Worm (Caenorhabditis elegans): ENCODE results near the gene R166.3.

R166.3 gene

DNA sequence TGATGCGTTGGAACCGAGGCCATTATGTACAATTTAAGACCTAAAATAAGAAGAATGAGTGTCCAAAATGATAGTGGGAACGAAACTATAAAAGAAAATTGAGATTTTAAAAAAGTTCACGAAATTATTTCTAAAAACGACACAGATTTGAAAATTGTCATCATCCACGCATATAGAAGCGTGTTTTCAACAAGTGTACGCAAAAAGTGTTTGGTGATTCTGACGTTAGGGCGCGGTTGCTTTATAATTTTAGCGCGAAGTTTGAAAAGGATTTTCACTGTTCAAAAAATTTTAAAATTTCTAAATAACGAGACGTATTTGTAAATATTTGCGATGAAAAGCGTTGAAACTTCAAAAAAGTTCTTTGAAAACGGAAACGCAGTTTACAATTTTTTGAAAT lies 24.2 kb upstream of the R166.3 start, which contains the start of gene cdc-48.1 (continued):
- TF ChIP-seq sox-2 (GFP tag; IDR thresholded peaks at IDR 0.05) (peak; percentile 86), tbx-7 (tag; optimal IDR thresholded peaks at IDR 0.05) (peak; percentile 68), ceh-45 (GFP tag; IDR thresholded peaks at IDR 0.05) (peak; percentile 68; the same call in 1 of the 2 replicates), fkh-6 (tag; optimal IDR thresholded peaks at IDR 0.05) (peak; percentile 24), ref-2 (tag; optimal IDR thresholded peaks at IDR 0.05) (peak; percentile 99), gmeb-2 (tag; optimal IDR thresholded peaks at IDR 0.05) (peak; percentile 77), pat-9 (tag; optimal IDR thresholded peaks at IDR 0.05) (peak; percentile 92), hlh-6 (tag; optimal IDR thresholded peaks at IDR 0.05) (peak; percentile 35), ceh-9 (tag; optimal IDR thresholded peaks at IDR 0.05) (no peak), hlh-13 (GFP tag; optimal IDR thresholded peaks at IDR 0.05) (peak; percentile 24), F13H6.1 (tag; optimal IDR thresholded peaks at IDR 0.05) (peak; percentile 85), ceh-34 (tag; optimal IDR thresholded peaks at IDR 0.05) (peak; percentile 99), eyg-1 (tag; optimal IDR thresholded peaks at IDR 0.05) (no peak), mec-3 (tag; optimal IDR thresholded peaks at IDR 0.05; ENCODE audit: borderline replicate concordance) (no peak), unc-42 (tag; optimal IDR thresholded peaks at IDR 0.05) (peak; percentile 100), dve-1 (tag; optimal IDR thresholded peaks at IDR 0.05) (peak; percentile 99), fkh-10 (GFP tag; optimal IDR thresholded peaks at IDR 0.05) (peak; percentile 92), elt-4 (tag; optimal IDR thresholded peaks at IDR 0.05) (no peak), unc-55 (GFP tag; optimal IDR thresholded peaks at IDR 0.05) (peak; percentile 95), dmd-4 (tag; optimal IDR thresholded peaks at IDR 0.05; ENCODE audit: borderline replicate concordance) (peak; percentile 70), ceh-19 (GFP tag; optimal IDR thresholded peaks at IDR 0.05) (peak; percentile 84), sox-4 (tag; optimal IDR thresholded peaks at IDR 0.05) (peak; percentile 68), ceh-24 (tag; optimal IDR thresholded peaks at IDR 0.05) (peak; percentile 57), ceh-48 (tag; optimal IDR thresholded peaks at IDR 0.05) (peak; percentile 81), fax-1 (tag; optimal IDR thresholded peaks at IDR 0.05) (peak; percentile 72), lin-11 (tag; optimal IDR thresholded peaks at IDR 0.05) (peak; percentile 70), lim-6 (tag; optimal IDR thresholded peaks at IDR 0.05) (peak; percentile 89), Y22D7AL.16 (tag; optimal IDR thresholded peaks at IDR 0.05) (peak; percentile 77), che-1 (tag; optimal IDR thresholded peaks at IDR 0.05) (peak; percentile 51), hlh-30 (tag; optimal IDR thresholded peaks at IDR 0.05; ENCODE audit: insufficient read depth) (peak; percentile 89), pha-4 (tag; optimal IDR thresholded peaks at IDR 0.05) (no peak), ceh-6 (GFP tag; optimal IDR thresholded peaks at IDR 0.05) (peak; percentile 68), pax-1 (tag; optimal IDR thresholded peaks at IDR 0.05) (peak; percentile 96), odd-2 (tag; optimal IDR thresholded peaks at IDR 0.05) (no peak), pqm-1 (tag; optimal IDR thresholded peaks at IDR 0.05) (peak; percentile 77), ahr-1 (tag; optimal IDR thresholded peaks at IDR 0.05) (peak; percentile 61), hlh-15 (tag; optimal IDR thresholded peaks at IDR 0.05) (peak; percentile 35), npax-4 (tag; optimal IDR thresholded peaks at IDR 0.05) (peak; percentile 20), pha-2 (tag; optimal IDR thresholded peaks at IDR 0.05) (peak; percentile 82), ttx-3 (tag; optimal IDR thresholded peaks at IDR 0.05) (peak; percentile 68), ceh-31 (tag; optimal IDR thresholded peaks at IDR 0.05) (peak; percentile 98), pag-3 (tag; optimal IDR thresholded peaks at IDR 0.05; ENCODE audit: borderline replicate concordance) (peak; percentile 93)

DNA sequence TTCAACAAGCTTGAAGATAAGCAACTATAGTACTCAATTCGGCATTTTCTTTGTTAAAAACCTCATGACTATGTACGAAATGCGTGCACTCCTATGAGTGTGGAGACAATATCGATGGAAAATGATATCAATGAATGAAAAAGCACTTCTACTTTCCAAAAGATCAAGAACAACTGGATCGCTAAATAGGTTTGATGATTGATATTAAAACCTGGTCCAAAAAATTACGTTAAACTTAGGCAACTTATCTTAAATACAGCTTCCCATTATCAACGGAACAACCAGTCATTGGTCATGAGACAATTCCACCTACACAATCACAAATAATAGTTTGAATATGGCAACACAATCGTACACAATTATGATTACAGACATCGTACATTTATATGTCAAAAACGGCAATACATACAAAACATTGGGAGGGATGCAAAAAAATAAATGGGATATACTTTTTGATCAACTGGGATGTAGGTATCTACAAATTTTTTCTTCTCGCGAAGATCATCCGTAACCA lies 20.6 kb upstream of the R166.3 start:
- TF ChIP-seq ceh-45 (GFP tag; IDR thresholded peaks at IDR 0.05) = no peak
- no peak for TF ChIP-seq ama-1 (optimal IDR thresholded peaks at IDR 0.05)
